Fruit fly (Drosophila melanogaster) whole organism, wandering third instar larva: ENCODE measurements around the gene CG5191.

Source experiments
- Hr83 ChIP-seq: fragments of 200-300 bp; sonication (Bioruptor generic); optimal IDR thresholded peaks from 2 replicates; lab custom pipeline; 2016; ENCODE audit warnings: missing biosample characterization, mild to moderate bottlenecking, missing genetic modification characterization, moderate library complexity; ENCODE audit not compliant: poor library complexity, severe bottlenecking
- pan ChIP-seq: fragments of >200 bp; optimal IDR thresholded peaks from 2 replicates; lab custom pipeline; 2017

DNA sequence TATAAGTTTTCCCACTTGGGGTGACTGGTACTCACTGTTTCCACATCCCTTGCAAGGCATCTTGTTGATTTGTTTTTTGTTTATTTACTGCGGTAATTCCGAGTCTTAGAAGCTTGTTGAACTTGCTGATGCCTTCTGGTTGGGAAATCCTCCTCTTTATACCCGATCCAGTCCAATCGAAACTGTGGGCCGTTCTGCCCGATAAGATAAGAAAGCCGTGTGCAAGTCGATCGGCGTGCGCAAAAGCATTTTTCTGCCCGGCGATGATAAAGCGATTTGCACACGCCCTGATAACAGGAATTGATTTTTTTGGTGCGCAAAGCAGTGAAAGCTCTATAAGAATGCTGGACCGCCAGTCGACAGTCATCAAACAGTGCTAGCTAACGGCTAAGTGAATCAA lies 26.1 kb upstream of the CG5191 start, which contains the start of the genes MtnE and MtnD:
- TF ChIP-seq Hr83, result no peak
- TF ChIP-seq pan, result no peak
